Worm (Caenorhabditis elegans): ENCODE measurements around the gene F44E2.3.
A peak's percentile ranks its signal among the peaks of the same experiment; 100 is the strongest.

The F44E2.3 gene

ce11 chrIII:8850482-8851047 lies 21.5 kb upstream of the F44E2.3 start, which contains the start of gene F44E2.9 (continued):
- no peak for TF ChIP-seq ZK546.5 (tag; optimal IDR thresholded peaks at IDR 0.05)
- no peak for TF ChIP-seq nhr-25 (tag; optimal IDR thresholded peaks at IDR 0.05)
- TF ChIP-seq sem-4 (tag; optimal IDR thresholded peaks at IDR 0.05): no peak
- no peak for TF ChIP-seq lin-39 (tag; optimal IDR thresholded peaks at IDR 0.05)
- peak; percentile 87 for TF ChIP-seq C34F6.9 (tag; optimal IDR thresholded peaks at IDR 0.05)
- TF ChIP-seq nhr-77 (tag; optimal IDR thresholded peaks at IDR 0.05): no peak
- TF ChIP-seq mab-5 (tag; optimal IDR thresholded peaks at IDR 0.05): no peak
- TF ChIP-seq skn-1 (tag; optimal IDR thresholded peaks at IDR 0.05): peak; percentile 7

- no peak for TF ChIP-seq ZK546.5 (tag; optimal IDR thresholded peaks at IDR 0.05)
- no peak for TF ChIP-seq sma-3 (GFP tag; optimal IDR thresholded peaks at IDR 0.05)
- TF ChIP-seq unc-55 (GFP tag; optimal IDR thresholded peaks at IDR 0.05): no peak
- TF ChIP-seq ztf-4 (tag; optimal IDR thresholded peaks at IDR 0.05): no peak
Observed at ce11 chrIII:8849507-8849906, 20.4 kb upstream of the F44E2.3 start, which contains the start of gene F44E2.8. TSS of gene F44E2.8 (minus strand) at chrIII:8849877.

- TF ChIP-seq lsy-2 (tag; optimal IDR thresholded peaks at IDR 0.05): no peak
- no peak for TF ChIP-seq snpc-4 (tag; optimal IDR thresholded peaks at IDR 0.05)
- no peak for TF ChIP-seq crh-2 (tag; optimal IDR thresholded peaks at IDR 0.05)
- no peak for TF ChIP-seq dmd-4 (tag; optimal IDR thresholded peaks at IDR 0.05)
- no peak for TF ChIP-seq sem-4 (tag; optimal IDR thresholded peaks at IDR 0.05)
- TF ChIP-seq ceh-16 (tag; optimal IDR thresholded peaks at IDR 0.05): no peak
- no peak for TF ChIP-seq nhr-25 (tag; optimal IDR thresholded peaks at IDR 0.05)
- no peak for TF ChIP-seq nhr-129 (tag; optimal IDR thresholded peaks at IDR 0.05)
- TF ChIP-seq elt-1 (tag; optimal IDR thresholded peaks at IDR 0.05): no peak
Observed at ce11 chrIII:8848372-8848771, 19.3 kb upstream of the F44E2.3 start, which contains the start of gene F44E2.7. TSS of gene F44E2.7 (minus strand) at chrIII:8848472.

- TF ChIP-seq ceh-82 (tag; optimal IDR thresholded peaks at IDR 0.05): no peak
- no peak for TF ChIP-seq mbf-1 (tag; optimal IDR thresholded peaks at IDR 0.05)
- no peak for TF ChIP-seq peb-1 (tag; optimal IDR thresholded peaks at IDR 0.05)
- no peak for TF ChIP-seq lin-11 (tag; optimal IDR thresholded peaks at IDR 0.05)
- TF ChIP-seq ztf-1 (GFP tag; conservative IDR thresholded peaks at IDR 0.05): no peak
- no peak for TF ChIP-seq R02D3.7 (tag; optimal IDR thresholded peaks at IDR 0.05)
- no peak for TF ChIP-seq mdl-1 (tag; optimal IDR thresholded peaks at IDR 0.05)
- peak; percentile 30 for TF ChIP-seq crh-2 (tag; optimal IDR thresholded peaks at IDR 0.05)
- TF ChIP-seq Y55F3AM.14 (GFP tag; optimal IDR thresholded peaks at IDR 0.05): no peak
- no peak for TF ChIP-seq mab-5 (tag; optimal IDR thresholded peaks at IDR 0.05)
- TF ChIP-seq lin-13 (GFP tag; optimal IDR thresholded peaks at IDR 0.05): peak; percentile 34
- TF ChIP-seq nhr-12 (tag; optimal IDR thresholded peaks at IDR 0.05): no peak
- TF ChIP-seq skn-1 (tag; optimal IDR thresholded peaks at IDR 0.05): no peak
- TF ChIP-seq gmeb-1 (tag; optimal IDR thresholded peaks at IDR 0.05): peak; percentile 58
- peak; percentile 16 for TF ChIP-seq sem-4 (tag; optimal IDR thresholded peaks at IDR 0.05)
- peak; percentile 74 for TF ChIP-seq C34F6.9 (tag; optimal IDR thresholded peaks at IDR 0.05)
- TF ChIP-seq lsy-2 (tag; optimal IDR thresholded peaks at IDR 0.05): peak in 1 of 2 experiments; percentile 73
- TF ChIP-seq unc-62 (GFP tag; optimal IDR thresholded peaks at IDR 0.05): no peak
- TF ChIP-seq nhr-11 (tag; optimal IDR thresholded peaks at IDR 0.05): no peak
- TF ChIP-seq ZK546.5 (tag; optimal IDR thresholded peaks at IDR 0.05): no peak
- no peak for TF ChIP-seq nhr-23 (tag; optimal IDR thresholded peaks at IDR 0.05)
- TF ChIP-seq nhr-21 (tag; optimal IDR thresholded peaks at IDR 0.05): no peak
- no peak for TF ChIP-seq alr-1 (tag; optimal IDR thresholded peaks at IDR 0.05)
- TF ChIP-seq ama-1 (optimal IDR thresholded peaks at IDR 0.05): no peak
- peak; percentile 24 for TF ChIP-seq fos-1 (tag; optimal IDR thresholded peaks at IDR 0.05)
- TF ChIP-seq nhr-25 (tag; optimal IDR thresholded peaks at IDR 0.05): no peak
- no peak for TF ChIP-seq lin-39 (tag; optimal IDR thresholded peaks at IDR 0.05)
- no peak for TF ChIP-seq dmd-4 (tag; optimal IDR thresholded peaks at IDR 0.05)
- no peak for TF ChIP-seq nhr-237 (tag; optimal IDR thresholded peaks at IDR 0.05)
- TF ChIP-seq snpc-4 (tag; optimal IDR thresholded peaks at IDR 0.05): no peak
- peak; percentile 42 for TF ChIP-seq sma-3 (GFP tag; optimal IDR thresholded peaks at IDR 0.05)
- no peak for TF ChIP-seq nhr-6 (tag; optimal IDR thresholded peaks at IDR 0.05)
- peak; percentile 78 for TF ChIP-seq unc-55 (GFP tag; optimal IDR thresholded peaks at IDR 0.05)
- TF ChIP-seq nhr-77 (tag; optimal IDR thresholded peaks at IDR 0.05): no peak
- no peak for TF ChIP-seq zag-1 (tag; optimal IDR thresholded peaks at IDR 0.05)
- peak; percentile 43 for TF ChIP-seq F13H6.1 (tag; optimal IDR thresholded peaks at IDR 0.05)
- no peak for TF ChIP-seq blmp-1 (tag; optimal IDR thresholded peaks at IDR 0.05; ENCODE audit: insufficient read depth)
- no peak for TF ChIP-seq unc-39 (tag; optimal IDR thresholded peaks at IDR 0.05)
- no peak for TF ChIP-seq elt-1 (tag; optimal IDR thresholded peaks at IDR 0.05)
- TF ChIP-seq elt-3 (tag; optimal IDR thresholded peaks at IDR 0.05): no peak
- no peak for TF ChIP-seq nhr-129 (tag; optimal IDR thresholded peaks at IDR 0.05)
Observed at ce11 chrIII:8847722-8848121, 18.6 kb upstream of the F44E2.3 start.

All from whole organism, L2 larva.